Fruit fly (Drosophila melanogaster): ENCODE measurements around the gene CG33654.

The CG33654 gene

DNA sequence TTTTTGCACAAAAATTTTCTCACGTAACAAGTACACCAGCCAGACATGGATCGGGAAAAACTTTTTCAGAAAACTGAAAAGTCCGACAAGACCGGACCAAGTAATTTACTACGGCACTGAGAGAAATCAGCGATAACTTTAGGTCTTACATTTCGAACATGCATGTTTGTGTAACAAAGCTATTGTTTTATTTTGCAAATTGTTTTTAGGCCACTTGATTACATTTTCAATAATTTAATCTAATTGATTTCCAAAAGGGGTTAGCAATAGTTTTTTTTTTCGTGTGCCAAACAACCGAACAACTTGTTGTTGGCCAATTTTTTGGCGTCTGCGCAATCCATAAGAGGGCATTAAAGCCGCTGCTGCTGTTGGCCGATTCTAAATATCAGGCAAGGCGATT, 30.1 kb upstream of the CG33654 start:
- TF ChIP-seq psq (optimal IDR thresholded peaks at IDR 0.05) (no peak), h (optimal IDR thresholded peaks at IDR 0.05) (no peak), ttk (optimal IDR thresholded peaks at IDR 0.05) (no peak)

DNA sequence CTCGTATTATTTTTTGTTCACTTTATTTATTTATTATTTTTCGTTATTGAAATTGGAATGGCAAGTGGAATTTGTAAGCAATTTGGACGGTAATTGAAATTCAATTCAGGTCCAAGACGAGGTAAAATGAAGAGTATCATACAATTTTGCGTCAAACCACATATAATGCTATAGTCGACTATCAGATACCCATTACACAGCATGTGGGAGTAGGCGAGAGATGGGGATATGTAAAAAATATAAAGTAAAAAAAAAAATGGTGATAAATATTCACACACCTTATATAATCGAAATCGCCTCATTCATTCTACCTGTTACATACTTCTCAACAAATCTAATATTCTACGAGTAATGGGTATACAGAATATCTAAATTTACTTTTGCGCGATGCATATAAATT, 29.2 kb upstream of the CG33654 start:
- TF ChIP-seq psq (optimal IDR thresholded peaks at IDR 0.05) (no peak), Myc (optimal IDR thresholded peaks at IDR 0.05) (no peak), h (optimal IDR thresholded peaks at IDR 0.05) (no peak), Sin3A (optimal IDR thresholded peaks at IDR 0.05) (no peak), ttk (optimal IDR thresholded peaks at IDR 0.05) (no peak), insv (optimal IDR thresholded peaks at IDR 0.05) (no peak)

DNA sequence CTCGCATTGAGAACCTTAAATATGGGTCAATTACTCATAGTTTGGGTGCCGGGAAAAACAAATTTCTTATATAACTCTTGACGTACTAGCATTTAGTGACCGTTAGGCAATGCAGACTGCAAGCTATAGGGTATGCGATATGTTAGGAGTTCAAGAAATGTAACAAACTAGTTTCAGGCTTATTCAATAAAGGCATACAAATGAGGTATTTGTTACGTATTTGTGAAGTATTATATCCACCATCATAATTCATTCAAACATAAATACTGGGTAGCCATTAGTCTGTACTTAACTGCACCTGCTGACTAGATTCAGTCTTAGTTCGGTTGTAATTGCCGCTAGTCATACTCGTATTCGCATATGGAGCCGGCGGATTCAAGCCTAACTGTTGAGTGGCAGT, 25.2 kb upstream of the CG33654 start:
- TF ChIP-seq h (optimal IDR thresholded peaks at IDR 0.05): no peak
- no peak for TF ChIP-seq ttk (optimal IDR thresholded peaks at IDR 0.05)
- no peak for TF ChIP-seq Sin3A (optimal IDR thresholded peaks at IDR 0.05)
- TF ChIP-seq insv (optimal IDR thresholded peaks at IDR 0.05): no peak
- TF ChIP-seq Myc (optimal IDR thresholded peaks at IDR 0.05): no peak
- TF ChIP-seq psq (optimal IDR thresholded peaks at IDR 0.05): no peak

DNA sequence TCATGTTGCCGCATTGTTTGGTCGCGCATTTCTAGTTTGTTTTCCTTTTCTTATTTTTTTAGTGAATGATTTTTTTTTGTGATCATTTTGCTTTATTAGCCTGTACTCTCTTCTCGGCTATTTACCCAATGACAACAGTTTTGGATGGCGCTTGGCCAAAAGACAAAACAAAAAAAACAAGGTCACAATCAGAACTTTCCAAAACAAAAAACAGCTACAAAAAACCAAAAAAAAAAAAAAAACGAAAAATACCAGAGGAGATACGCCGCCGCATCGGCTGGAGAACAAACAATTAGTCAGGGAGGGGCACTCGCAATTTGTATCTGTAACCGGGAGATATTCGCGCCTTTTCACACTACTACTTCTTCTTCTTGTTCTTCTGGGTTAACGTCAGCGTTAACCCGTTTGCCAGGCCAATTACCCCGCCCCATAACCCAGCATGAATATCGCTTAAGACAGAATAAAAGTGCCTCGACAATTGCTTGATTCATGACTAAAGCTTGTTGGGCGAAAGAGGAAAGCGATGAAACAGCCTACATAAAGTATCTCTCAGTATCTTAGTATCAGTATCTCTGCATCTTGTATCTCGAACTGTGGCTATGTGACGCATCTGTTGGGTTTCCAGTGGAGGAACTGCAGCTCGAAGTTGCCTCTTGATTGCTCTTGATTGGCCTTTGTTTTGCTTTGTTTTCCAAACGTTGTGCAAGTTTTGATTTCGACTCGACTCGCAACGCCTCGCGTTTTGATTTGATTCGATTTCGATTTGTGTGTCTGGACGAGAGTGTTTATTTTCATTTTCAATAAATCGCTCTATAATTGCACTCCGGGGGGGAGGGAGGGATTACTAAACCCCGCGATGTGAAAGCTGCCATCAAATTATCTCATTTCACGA, 24.1 kb upstream of the CG33654 start:
- no peak for TF ChIP-seq h (optimal IDR thresholded peaks at IDR 0.05)
- TF ChIP-seq Sin3A (optimal IDR thresholded peaks at IDR 0.05): no peak

DNA sequence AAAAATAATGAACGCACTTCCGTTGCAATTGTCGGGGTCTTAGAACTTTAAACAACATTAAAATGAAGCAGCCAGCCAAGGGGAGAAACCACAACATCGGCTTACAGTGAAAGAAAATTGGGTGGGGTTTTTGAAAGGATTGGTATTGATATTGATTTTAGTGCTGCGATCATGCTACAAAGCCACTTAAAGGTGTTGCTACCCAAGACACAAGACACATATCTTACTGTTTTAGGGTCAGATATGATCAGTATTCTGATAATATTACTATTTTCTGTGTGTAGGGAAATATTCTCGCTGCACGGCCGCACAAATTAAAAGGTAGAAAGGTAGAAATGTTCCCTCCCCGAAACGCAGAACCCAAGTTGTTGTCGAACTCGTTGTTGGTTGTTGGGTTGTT, 22.1 kb upstream of the CG33654 start:
- no peak for TF ChIP-seq psq (optimal IDR thresholded peaks at IDR 0.05)
- no peak for TF ChIP-seq insv (optimal IDR thresholded peaks at IDR 0.05)
- no peak for TF ChIP-seq Myc (optimal IDR thresholded peaks at IDR 0.05)
- TF ChIP-seq Sin3A (optimal IDR thresholded peaks at IDR 0.05): no peak
- TF ChIP-seq ttk (optimal IDR thresholded peaks at IDR 0.05): no peak
- no peak for TF ChIP-seq h (optimal IDR thresholded peaks at IDR 0.05)

DNA sequence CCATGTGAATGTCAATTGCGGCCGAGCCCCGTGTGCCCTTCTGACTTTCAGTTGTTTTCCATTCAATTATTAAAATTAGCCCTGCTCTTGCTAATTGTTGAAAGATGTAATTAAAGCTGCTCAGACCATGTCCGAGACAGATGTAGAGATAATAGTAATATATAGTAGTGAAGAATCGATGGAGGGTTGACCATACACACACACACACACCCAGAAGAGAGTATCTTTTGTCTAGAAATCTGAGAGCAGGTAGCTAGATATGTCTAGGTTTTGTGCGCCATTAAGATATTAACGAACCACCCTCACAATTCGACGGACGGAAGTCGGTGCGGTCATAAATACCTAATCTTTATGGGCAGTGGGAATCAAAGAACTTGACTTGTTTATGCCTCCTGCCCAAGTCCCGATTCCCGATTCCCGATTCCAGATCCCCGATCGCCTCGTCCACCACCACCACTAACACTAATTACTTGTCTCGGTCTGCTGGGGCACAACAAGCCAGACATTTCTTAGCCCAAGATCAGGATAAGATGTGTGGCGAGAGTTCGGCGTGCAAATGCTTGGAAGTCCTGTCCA, 21.5 kb upstream of the CG33654 start:
- TF ChIP-seq insv (optimal IDR thresholded peaks at IDR 0.05) (no peak), ttk (optimal IDR thresholded peaks at IDR 0.05) (no peak), psq (optimal IDR thresholded peaks at IDR 0.05) (no peak), Sin3A (optimal IDR thresholded peaks at IDR 0.05) (no peak)

DNA sequence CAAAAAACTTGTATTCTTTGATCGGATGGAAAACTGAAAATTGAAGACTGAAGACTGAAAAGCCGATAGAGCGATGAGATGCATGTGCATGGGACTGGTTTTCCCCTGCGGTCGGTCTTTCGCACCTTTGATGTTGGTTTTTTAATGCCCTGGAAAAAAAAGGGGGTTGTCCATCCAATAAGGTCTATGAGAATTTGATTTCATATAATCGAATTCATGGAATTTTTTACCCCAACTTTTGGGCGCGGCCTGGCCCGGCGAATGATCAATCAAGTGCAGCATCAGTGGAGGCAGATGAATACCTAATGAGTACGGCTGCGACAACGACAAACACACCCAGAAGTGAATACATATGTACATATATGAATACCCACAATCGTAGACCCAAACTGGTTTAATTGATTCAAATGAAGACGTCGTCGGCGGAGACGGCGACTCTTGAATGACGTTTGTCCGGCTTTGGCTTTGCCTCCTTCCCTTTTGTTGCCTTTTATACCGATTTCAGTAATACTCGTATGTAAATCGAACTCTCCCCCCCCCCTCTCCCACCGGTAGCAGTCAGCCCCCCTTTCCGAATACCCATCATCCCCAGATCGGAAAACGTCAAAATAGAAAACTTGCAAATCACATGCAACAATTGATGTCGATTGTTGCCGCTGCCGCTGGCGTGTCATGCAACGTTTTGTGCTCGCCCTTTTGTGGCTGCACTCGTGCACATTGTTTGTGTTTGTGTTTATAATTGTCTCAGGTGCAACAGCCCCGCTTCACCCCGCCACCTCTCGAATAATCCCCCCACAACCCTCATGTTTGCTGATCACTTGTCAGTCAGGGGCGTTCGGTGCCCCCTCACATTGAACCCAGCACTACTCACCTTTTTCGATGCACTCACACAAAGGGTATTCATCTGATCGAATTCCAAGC, 20.3 kb upstream of the CG33654 start:
- TF ChIP-seq ttk (optimal IDR thresholded peaks at IDR 0.05) (no peak), psq (optimal IDR thresholded peaks at IDR 0.05) (no peak), h (optimal IDR thresholded peaks at IDR 0.05) (no peak), Myc (optimal IDR thresholded peaks at IDR 0.05) (no peak)

DNA sequence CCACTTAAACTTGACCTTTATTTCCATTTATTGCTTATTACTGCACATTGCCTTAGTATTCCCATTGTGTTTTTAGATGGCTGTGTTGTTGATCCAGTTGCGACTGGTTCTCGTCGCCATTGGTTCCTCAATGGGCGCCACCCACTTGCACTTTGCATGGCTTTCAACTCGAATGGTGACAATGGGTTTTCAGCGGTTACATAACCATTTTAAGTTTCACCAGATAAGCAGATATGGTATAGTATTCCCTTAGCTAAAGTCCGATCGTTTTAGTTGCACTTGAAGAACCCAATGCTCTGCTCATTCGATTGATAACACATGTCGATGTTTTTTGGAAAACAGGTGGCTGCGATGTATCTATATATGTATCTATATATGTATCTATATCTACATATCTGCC, 18.9 kb upstream of the CG33654 start:
- no peak for TF ChIP-seq Sin3A (optimal IDR thresholded peaks at IDR 0.05)
- no peak for TF ChIP-seq ttk (optimal IDR thresholded peaks at IDR 0.05)
- no peak for TF ChIP-seq Myc (optimal IDR thresholded peaks at IDR 0.05)

DNA sequence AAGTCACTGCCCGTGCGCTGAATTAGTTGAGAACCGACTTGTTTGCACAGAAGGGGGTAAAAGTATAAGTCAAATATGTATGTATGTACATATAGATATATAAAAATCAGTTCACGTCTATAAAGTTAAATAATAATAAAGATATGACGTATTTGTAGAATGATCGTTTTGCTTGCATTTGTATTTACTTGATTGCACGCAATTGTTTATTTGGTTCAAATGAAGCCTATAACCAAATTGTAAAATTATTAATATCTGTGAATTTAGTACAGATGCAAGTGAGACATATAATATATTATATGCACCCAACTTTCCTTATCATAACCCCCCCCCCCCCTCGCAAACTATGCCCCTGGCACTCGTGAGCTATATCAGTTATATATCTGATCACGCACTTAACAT, 17.5 kb upstream of the CG33654 start:
- no peak for TF ChIP-seq h (optimal IDR thresholded peaks at IDR 0.05)
- no peak for TF ChIP-seq ttk (optimal IDR thresholded peaks at IDR 0.05)
- TF ChIP-seq psq (optimal IDR thresholded peaks at IDR 0.05): no peak
- no peak for TF ChIP-seq Sin3A (optimal IDR thresholded peaks at IDR 0.05)
- TF ChIP-seq insv (optimal IDR thresholded peaks at IDR 0.05): no peak
- no peak for TF ChIP-seq Myc (optimal IDR thresholded peaks at IDR 0.05)

DNA sequence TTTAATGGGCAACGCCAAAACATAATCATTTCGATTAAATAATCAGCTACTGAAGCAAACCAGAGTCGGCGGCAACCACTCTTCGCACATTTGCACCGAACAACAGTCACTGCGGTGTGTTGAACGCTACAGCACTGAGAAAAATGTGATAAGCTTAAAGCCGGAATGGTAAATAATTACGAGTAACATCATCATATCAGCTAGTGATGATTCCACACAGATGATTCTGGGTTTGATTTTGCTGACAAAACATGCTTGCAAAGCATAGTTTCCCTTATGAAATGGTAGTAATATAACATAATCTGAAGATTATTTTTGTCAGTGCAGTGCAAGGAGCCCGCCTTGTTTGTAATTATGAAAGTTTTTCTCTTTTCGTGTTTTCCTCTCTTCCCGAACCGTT, 15.1 kb upstream of the CG33654 start:
- TF ChIP-seq h (optimal IDR thresholded peaks at IDR 0.05) (no peak), psq (optimal IDR thresholded peaks at IDR 0.05) (no peak), Sin3A (optimal IDR thresholded peaks at IDR 0.05) (no peak), insv (optimal IDR thresholded peaks at IDR 0.05) (no peak), ttk (optimal IDR thresholded peaks at IDR 0.05) (no peak)

DNA sequence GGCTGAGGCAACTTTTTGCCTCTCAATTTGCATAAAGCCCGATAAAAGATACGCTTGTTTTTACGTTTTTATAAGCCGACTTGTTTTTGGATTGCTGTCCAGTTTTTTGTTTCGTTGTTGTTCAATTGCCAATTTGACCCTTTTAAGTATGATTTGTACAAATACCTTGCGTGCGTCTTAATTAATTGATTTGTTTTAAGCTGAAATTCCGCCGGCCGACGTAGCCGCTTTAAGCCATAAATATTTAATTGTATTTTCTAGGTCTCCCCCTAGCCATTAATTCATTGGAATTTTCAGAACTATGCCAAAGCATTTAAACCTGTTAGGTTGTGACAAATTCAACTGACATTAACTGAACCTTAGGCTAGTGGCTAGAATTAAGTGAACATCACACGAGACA, 13.6 kb upstream of the CG33654 start:
- TF ChIP-seq Sin3A (optimal IDR thresholded peaks at IDR 0.05) (no peak), ttk (optimal IDR thresholded peaks at IDR 0.05) (no peak), Myc (optimal IDR thresholded peaks at IDR 0.05) (no peak), psq (optimal IDR thresholded peaks at IDR 0.05) (no peak), h (optimal IDR thresholded peaks at IDR 0.05) (no peak), insv (optimal IDR thresholded peaks at IDR 0.05) (no peak)

DNA sequence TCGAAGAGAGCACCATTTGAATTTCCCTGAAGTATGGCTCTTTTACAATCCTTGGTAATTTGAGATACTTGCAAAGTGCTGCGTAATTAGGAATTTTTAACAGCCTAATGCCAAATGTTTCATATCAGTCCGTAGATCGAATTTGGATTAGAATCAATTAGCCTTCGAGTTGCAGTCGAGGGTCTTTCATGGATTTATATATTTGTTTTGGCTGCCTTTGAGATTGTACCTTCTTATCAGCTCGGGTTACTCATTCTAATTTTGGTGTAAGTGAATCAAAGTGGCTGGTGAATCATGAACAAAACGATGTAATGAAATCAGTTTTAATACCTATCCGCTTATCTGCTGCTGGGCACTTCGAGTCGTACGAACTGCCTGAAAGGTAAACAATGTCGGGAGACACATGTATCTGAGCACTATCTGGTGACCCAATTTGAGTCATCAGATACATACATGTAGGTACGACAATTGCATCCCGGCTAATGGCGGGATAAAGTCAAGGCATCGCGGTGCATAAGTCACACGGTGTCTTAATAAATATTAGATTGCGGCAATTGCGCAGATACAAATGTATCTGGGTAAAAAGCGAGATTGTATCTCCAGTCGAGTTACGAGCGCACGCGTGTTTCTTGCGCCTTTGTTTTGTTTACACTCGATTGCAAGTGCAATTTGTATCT, 12.8 kb upstream of the CG33654 start:
- TF ChIP-seq Sin3A (optimal IDR thresholded peaks at IDR 0.05): no peak
- TF ChIP-seq ttk (optimal IDR thresholded peaks at IDR 0.05): no peak
- TF ChIP-seq h (optimal IDR thresholded peaks at IDR 0.05): no peak
- no peak for TF ChIP-seq insv (optimal IDR thresholded peaks at IDR 0.05)
- no peak for TF ChIP-seq Myc (optimal IDR thresholded peaks at IDR 0.05)
- TF ChIP-seq psq (optimal IDR thresholded peaks at IDR 0.05): no peak
